Fruit fly (Drosophila melanogaster): ENCODE data around the gene CG33764.

The CG33764 gene

dm6 chr3L:4313299-4313698 lies 46.0 kb upstream of the CG33764 start, which contains the start of gene Claspin (continued):
- TF ChIP-seq wdn (GFP tag; IDR thresholded peaks at IDR 0.05) (no peak), tll (GFP tag; optimal IDR thresholded peaks at IDR 0.05) (no peak), Deaf1 (tag; optimal IDR thresholded peaks at IDR 0.05) (no peak), Chrac-16 (GFP tag; optimal IDR thresholded peaks at IDR 0.05) (peak; percentile 44), pho (GFP tag; optimal IDR thresholded peaks at IDR 0.05) (peak; percentile 53), HLH4C (GFP tag; IDR thresholded peaks at IDR 0.05; ENCODE audit: partially characterized antibody) (no peak), CG14014 (GFP tag; IDR thresholded peaks at IDR 0.05) (no peak; the same call in 1 of the 2 replicates), pnt (GFP tag; optimal IDR thresholded peaks at IDR 0.05) (no peak), CG5953 (GFP tag; IDR thresholded peaks at IDR 0.05) (no peak), CG4820 (GFP tag; optimal IDR thresholded peaks at IDR 0.05) (no peak), E2f2 (GFP tag; IDR thresholded peaks at IDR 0.05) (peak; percentile 98), Lhr (GFP tag; optimal IDR thresholded peaks at IDR 0.05) (peak; percentile 66), CG8089 (GFP tag; optimal IDR thresholded peaks at IDR 0.05) (peak; percentile 33), tin (GFP tag; optimal IDR thresholded peaks at IDR 0.05) (peak; percentile 13), gfzf (GFP tag; optimal IDR thresholded peaks at IDR 0.05) (peak; percentile 49), bcd (GFP tag; optimal IDR thresholded peaks at IDR 0.05) (peak; percentile 26), gcm2 (GFP tag; optimal IDR thresholded peaks at IDR 0.05) (no peak), CG6175 (GFP tag; IDR thresholded peaks at IDR 0.05) (no peak), Hr39 (optimal IDR thresholded peaks at IDR 0.05) (no peak), CG10209 (GFP tag; optimal IDR thresholded peaks at IDR 0.05) (peak; percentile 54), CG7839 (tag; optimal IDR thresholded peaks at IDR 0.05) (no peak), Sry-β (GFP tag; optimal IDR thresholded peaks at IDR 0.05) (no peak), ewg (GFP tag; optimal IDR thresholded peaks at IDR 0.05) (no peak), CG13296 (GFP tag; optimal IDR thresholded peaks at IDR 0.05) (no peak), tap (tag; optimal IDR thresholded peaks at IDR 0.05) (no peak), grn (GFP tag; optimal IDR thresholded peaks at IDR 0.05) (no peak), Rfx (GFP tag; IDR thresholded peaks at IDR 0.05) (peak; percentile 75), CG18011 (GFP tag; optimal IDR thresholded peaks at IDR 0.05) (no peak), lmd (GFP tag; IDR thresholded peaks at IDR 0.05) (peak; percentile 5; the same call in 1 of the 2 replicates), Meics (GFP tag; optimal IDR thresholded peaks at IDR 0.05) (no peak), NC2α (GFP tag; optimal IDR thresholded peaks at IDR 0.05) (no peak), CG2120 (GFP tag; optimal IDR thresholded peaks at IDR 0.05) (peak; percentile 75), chif (GFP tag; optimal IDR thresholded peaks at IDR 0.05) (peak; percentile 40 to 43), eve (GFP tag; optimal IDR thresholded peaks at IDR 0.05) (no peak), CG14441 (GFP tag; IDR thresholded peaks at IDR 0.05) (no peak), br (optimal IDR thresholded peaks at IDR 0.05) (no peak), kni (GFP tag; optimal IDR thresholded peaks at IDR 0.05) (no peak), her (GFP tag; optimal IDR thresholded peaks at IDR 0.05) (peak; percentile 10), Dll (GFP tag; IDR thresholded peaks at IDR 0.05; ENCODE audit: partially characterized antibody) (no peak), zf30C (GFP tag; optimal IDR thresholded peaks at IDR 0.05) (no peak), CG8290 (GFP tag; optimal IDR thresholded peaks at IDR 0.05) (peak; percentile 25), CG8290 (tag; optimal IDR thresholded peaks at IDR 0.05) (peak in 1 of 2 experiments; percentile 85), ken (GFP tag; IDR thresholded peaks at IDR 0.05) (peak; percentile 41; the same call in 1 of the 3 replicates), tx (GFP tag; optimal IDR thresholded peaks at IDR 0.05) (peak; percentile 30), gro (GFP tag; optimal IDR thresholded peaks at IDR 0.05) (peak; percentile 40), CG31388 (GFP tag; optimal IDR thresholded peaks at IDR 0.05) (no peak), fd3F (GFP tag; optimal IDR thresholded peaks at IDR 0.05) (no peak), MTF-1 (GFP tag; optimal IDR thresholded peaks at IDR 0.05; ENCODE audit: borderline replicate concordance) (no peak), tgo (GFP tag; IDR thresholded peaks at IDR 0.05) (no peak), Mes4 (GFP tag; optimal IDR thresholded peaks at IDR 0.05) (no peak), CG4854 (GFP tag; optimal IDR thresholded peaks at IDR 0.05) (peak; percentile 5), dimm (GFP tag; IDR thresholded peaks at IDR 0.05) (no peak), CG2875 (GFP tag; optimal IDR thresholded peaks at IDR 0.05) (no peak)
